Worm (Caenorhabditis elegans): Measurements from ENCODE around the gene cogc-4.

- TF ChIP-seq ama-1 (optimal IDR thresholded peaks at IDR 0.05) (no peak), lin-39 (tag; optimal IDR thresholded peaks at IDR 0.05) (no peak), T20F7.1 (GFP tag; optimal IDR thresholded peaks at IDR 0.05) (no peak), ctbp-1 (GFP tag; IDR thresholded peaks at IDR 0.05) (no peak), unc-39 (tag; optimal IDR thresholded peaks at IDR 0.05) (no peak), mdl-1 (tag; optimal IDR thresholded peaks at IDR 0.05) (no peak), skn-1 (tag; optimal IDR thresholded peaks at IDR 0.05) (no peak)
Observed at ce11 chrII:1401474-1401873, 1.8 kb upstream of the cogc-4 start, which contains the start of gene Y51H7C.8.

Measured in whole organism, L4 larva.